Worm (Caenorhabditis elegans) whole organism, L3 larva: ENCODE data around the gene rpl-3.
A peak's percentile ranks its signal among the peaks of the same experiment; 100 is the strongest.

ENCODE experiments used
- R02D3.7 ChIP-seq: fragments of 150-350 bp; optimal IDR thresholded peaks from 2 replicates; lab custom pipeline; 2014; ENCODE audit warnings: missing biosample characterization, missing genetic modification characterization
- ZK546.5 ChIP-seq: sonication (generic microtip); optimal IDR thresholded peaks from 2 replicates; lab custom pipeline; 2017; ENCODE audit warnings: missing biosample characterization, missing genetic modification characterization
- aly-2 ChIP-seq: fragments of 150-350 bp; optimal IDR thresholded peaks from 2 replicates; lab custom pipeline; 2014; ENCODE audit warnings: missing biosample characterization, missing genetic modification characterization
- ama-1 ChIP-seq: fragments of 150-350 bp; optimal IDR thresholded peaks from 2 replicates; lab custom pipeline; 2018
- ceh-16 ChIP-seq: sonication (generic microtip); optimal IDR thresholded peaks from 2 replicates; lab custom pipeline; 2017; ENCODE audit warnings: missing biosample characterization, missing genetic modification characterization
- ceh-82 ChIP-seq: fragments of 150-350 bp; optimal IDR thresholded peaks from 2 replicates; lab custom pipeline; 2014; ENCODE audit warnings: missing biosample characterization, missing genetic modification characterization
- ceh-9 ChIP-seq: sonication (generic microtip); optimal IDR thresholded peaks from 2 replicates; lab custom pipeline; 2018; ENCODE audit warnings: missing biosample characterization, missing genetic modification characterization
- daf-12 ChIP-seq: fragments of 150-350 bp; optimal IDR thresholded peaks from 2 replicates; lab custom pipeline; 2014; ENCODE audit warnings: missing biosample characterization, missing genetic modification reagents, missing genetic modification characterization
- egl-27 ChIP-seq: sonication (generic microtip); optimal IDR thresholded peaks from 4 replicates; lab custom pipeline; 2017; ENCODE audit warnings: missing biosample characterization, missing genetic modification reagents, missing genetic modification characterization
- egl-5 ChIP-seq: fragments of 150-350 bp; optimal IDR thresholded peaks from 2 replicates; lab custom pipeline; 2017; ENCODE audit warnings: missing biosample characterization, missing genetic modification reagents, missing genetic modification characterization, inconsistent platforms
- elt-2 ChIP-seq: sonication (generic microtip); optimal IDR thresholded peaks from 2 replicates; lab custom pipeline; 2016; ENCODE audit warnings: missing genetic modification reagents, mild to moderate bottlenecking, missing genetic modification characterization, missing compliant biosample characterization
- elt-3 ChIP-seq, 3 experiments: fragments of 150-350 bp in 1 of 3; sonication (generic microtip) in 2 of 3; optimal IDR thresholded peaks; 2 replicates in 2 of 3; 4 replicates in 1 of 3; lab custom pipeline; 2014 to 2017; ENCODE audit warnings: missing biosample characterization in 3 of 3, missing genetic modification characterization in 3 of 3
- eor-1 ChIP-seq, 2 experiments: fragments of 150-350 bp; optimal IDR thresholded peaks; 2 replicates each; lab custom pipeline; 2014 to 2018; ENCODE audit warnings: missing biosample characterization in 2 of 2, missing genetic modification characterization in 2 of 2
- fkh-10 ChIP-seq: sonication (generic microtip); optimal IDR thresholded peaks from 2 replicates; lab custom pipeline; 2017; ENCODE audit warnings: missing biosample characterization, missing genetic modification reagents, missing genetic modification characterization
- fkh-2 ChIP-seq: fragments of 150-350 bp; optimal IDR thresholded peaks from 2 replicates; lab custom pipeline; 2014; ENCODE audit warnings: missing biosample characterization, missing genetic modification reagents, missing genetic modification characterization
- fos-1 ChIP-seq: fragments of 150-350 bp; optimal IDR thresholded peaks from 2 replicates; lab custom pipeline; 2014; ENCODE audit warnings: missing biosample characterization, missing genetic modification characterization
- hmg-11 ChIP-seq: sonication (generic microtip); optimal IDR thresholded peaks from 2 replicates; lab custom pipeline; 2016; ENCODE audit warnings: missing genetic modification characterization, missing compliant biosample characterization
- lsy-12 ChIP-seq: sonication (generic microtip); optimal IDR thresholded peaks from 2 replicates; lab custom pipeline; 2016; ENCODE audit warnings: mild to moderate bottlenecking, missing genetic modification characterization, missing compliant biosample characterization
- mdl-1 ChIP-seq: fragments of 150-350 bp; optimal IDR thresholded peaks from 2 replicates; lab custom pipeline; 2014; ENCODE audit warnings: missing biosample characterization, missing genetic modification characterization
- mml-1 ChIP-seq: fragments of 150-350 bp; sonication (generic microtip); optimal IDR thresholded peaks from 3 replicates; lab custom pipeline; 2014; ENCODE audit warnings: missing biosample characterization, missing genetic modification characterization
- nhr-11 ChIP-seq: fragments of 150-350 bp; optimal IDR thresholded peaks from 2 replicates; lab custom pipeline; 2014; ENCODE audit warnings: missing biosample characterization, missing genetic modification characterization
- nhr-12 ChIP-seq: fragments of 150-350 bp; optimal IDR thresholded peaks from 2 replicates; lab custom pipeline; 2014; ENCODE audit warnings: missing biosample characterization, missing genetic modification characterization
- nhr-23 ChIP-seq: fragments of 150-350 bp; optimal IDR thresholded peaks from 2 replicates; lab custom pipeline; 2014; ENCODE audit warnings: missing biosample characterization, missing genetic modification reagents, missing genetic modification characterization
- nhr-237 ChIP-seq: fragments of 150-350 bp; optimal IDR thresholded peaks from 2 replicates; lab custom pipeline; 2014; ENCODE audit warnings: missing biosample characterization, missing genetic modification characterization
- nhr-25 ChIP-seq: sonication (generic microtip); optimal IDR thresholded peaks from 2 replicates; lab custom pipeline; 2017; ENCODE audit warnings: missing biosample characterization, missing genetic modification characterization
- nhr-28 ChIP-seq: fragments of 150-350 bp; optimal IDR thresholded peaks from 2 replicates; lab custom pipeline; 2014; ENCODE audit warnings: missing biosample characterization, missing genetic modification characterization
- nhr-43 ChIP-seq: sonication (generic microtip); optimal IDR thresholded peaks from 2 replicates; lab custom pipeline; 2016; ENCODE audit warnings: mild to moderate bottlenecking, missing genetic modification characterization, missing compliant biosample characterization; ENCODE audit not compliant: poor library complexity, severe bottlenecking
- nhr-76 ChIP-seq: fragments of 150-350 bp; sonication (generic microtip); optimal IDR thresholded peaks from 5 replicates; lab custom pipeline; 2014; ENCODE audit warnings: missing biosample characterization, missing genetic modification characterization
- pha-4 ChIP-seq: fragments of 150-350 bp; optimal IDR thresholded peaks from 2 replicates; lab custom pipeline; 2014; ENCODE audit warnings: missing biosample characterization, missing genetic modification reagents, missing genetic modification characterization
- pqm-1 ChIP-seq: fragments of 150-350 bp; optimal IDR thresholded peaks from 2 replicates; lab custom pipeline; 2017; ENCODE audit warnings: missing biosample characterization, missing genetic modification characterization, inconsistent platforms
- sea-2 ChIP-seq: fragments of 150-350 bp; sonication (generic microtip); optimal IDR thresholded peaks from 4 replicates; lab custom pipeline; 2014; ENCODE audit warnings: missing biosample characterization, missing genetic modification reagents, missing genetic modification characterization
- skn-1 ChIP-seq: fragments of 150-350 bp; optimal IDR thresholded peaks from 2 replicates; lab custom pipeline; 2014; ENCODE audit warnings: missing biosample characterization, missing genetic modification characterization
- snpc-4 ChIP-seq: fragments of 150-350 bp; optimal IDR thresholded peaks from 2 replicates; lab custom pipeline; 2014; ENCODE audit warnings: missing biosample characterization, missing genetic modification characterization
- tbx-2 ChIP-seq: sonication (generic microtip); optimal IDR thresholded peaks from 2 replicates; lab custom pipeline; 2016; ENCODE audit warnings: mild to moderate bottlenecking, missing genetic modification characterization, missing compliant biosample characterization
- unc-39 ChIP-seq: sonication (generic microtip); optimal IDR thresholded peaks from 4 replicates; lab custom pipeline; 2017; ENCODE audit warnings: missing biosample characterization, missing genetic modification characterization
- unc-62 ChIP-seq: fragments of 150-350 bp; sonication (generic microtip); optimal IDR thresholded peaks from 4 replicates; lab custom pipeline; 2014; ENCODE audit warnings: missing biosample characterization, missing genetic modification reagents, missing genetic modification characterization
- zag-1 ChIP-seq: fragments of 150-350 bp; optimal IDR thresholded peaks from 2 replicates; lab custom pipeline; 2014; ENCODE audit warnings: missing biosample characterization, missing genetic modification characterization
- ztf-11 ChIP-seq: fragments of 150-350 bp; optimal IDR thresholded peaks from 2 replicates; lab custom pipeline; 2014; ENCODE audit warnings: missing biosample characterization, missing genetic modification characterization
- ztf-4 ChIP-seq: fragments of 150-350 bp; optimal IDR thresholded peaks from 2 replicates; lab custom pipeline; 2014; ENCODE audit warnings: missing biosample characterization, missing genetic modification characterization

The rpl-3 gene

ce11 chrIII:3871763-3872486 is 4.3 kb downstream of the rpl-3 start:
- TF ChIP-seq elt-3 (tag; optimal IDR thresholded peaks at IDR 0.05; lab: Kevin White, UChicago) (no peak), pqm-1 (tag; lab: Kevin White, UChicago) (peak; percentile 13), elt-2 (peak; percentile 34)

- TF ChIP-seq zag-1 = no peak
- TF ChIP-seq egl-27 = no peak
- TF ChIP-seq sea-2 (GFP tag; lab: Kevin White, UChicago) = no peak
- no peak for TF ChIP-seq elt-2
- no peak for TF ChIP-seq nhr-237 (tag; lab: Kevin White, UChicago)
- TF ChIP-seq fos-1 = no peak
- no peak for TF ChIP-seq R02D3.7 (tag; lab: Kevin White, UChicago)
- no peak for TF ChIP-seq mml-1 (tag; lab: Kevin White, UChicago)
- no peak for TF ChIP-seq fkh-2 (tag; lab: Kevin White, UChicago)
- no peak for TF ChIP-seq skn-1
- TF ChIP-seq mdl-1 (tag; lab: Kevin White, UChicago) = no peak
- TF ChIP-seq fkh-10 = no peak
- TF ChIP-seq nhr-25 = no peak
- TF ChIP-seq eor-1 (tag; optimal IDR thresholded peaks at IDR 0.05; lab: Kevin White, UChicago) = no peak
- TF ChIP-seq ceh-16 = no peak
- no peak for TF ChIP-seq nhr-43 (tag; lab: Kevin White, UChicago)
- TF ChIP-seq elt-3 (tag; optimal IDR thresholded peaks at IDR 0.05; lab: Kevin White, UChicago) = no peak
- TF ChIP-seq nhr-11 (tag; lab: Kevin White, UChicago) = no peak
- TF ChIP-seq, all 47 proteins: peak for 0
These were observed 5.3 kb downstream of the rpl-3 start for ce11 chrIII:3872978-3873377.

- no peak for TF ChIP-seq ztf-4
- no peak for TF ChIP-seq lsy-12 (tag; lab: Kevin White, UChicago)
- TF ChIP-seq nhr-25 = peak; percentile 39
- TF ChIP-seq egl-27 = no peak
- no peak for TF ChIP-seq nhr-12 (tag; lab: Kevin White, UChicago)
- no peak for TF ChIP-seq eor-1 (tag; optimal IDR thresholded peaks at IDR 0.05; lab: Kevin White, UChicago)
- peak; percentile 52 for TF ChIP-seq elt-2
- TF ChIP-seq nhr-23 (tag; lab: Kevin White, UChicago) = no peak
- no peak for TF ChIP-seq unc-62
- no peak for TF ChIP-seq ztf-11 (tag; lab: Kevin White, UChicago)
- peak; percentile 25 for TF ChIP-seq pqm-1 (tag; lab: Kevin White, UChicago)
- peak; percentile 83 for TF ChIP-seq pha-4 (tag; lab: Kevin White, UChicago)
- no peak for TF ChIP-seq nhr-28 (tag; lab: Kevin White, UChicago)
These were observed 5.8 kb downstream of the rpl-3 start for ce11 chrIII:3873424-3873823.

- TF ChIP-seq nhr-25 (peak; percentile 69), ZK546.5 (no peak)
These were observed 6.8 kb downstream of the rpl-3 start for ce11 chrIII:3874492-3874891.

ce11 chrIII:3874895-3875294 is 7.2 kb downstream of the rpl-3 start:
- TF ChIP-seq lsy-12 (tag; lab: Kevin White, UChicago) (no peak), elt-3 (tag; optimal IDR thresholded peaks at IDR 0.05; lab: Kevin White, UChicago) (no peak), elt-2 (peak; percentile 45), pha-4 (tag; lab: Kevin White, UChicago) (peak; percentile 34)

ce11 chrIII:3875608-3876007 is 8.0 kb downstream of the rpl-3 start:
- no peak for TF ChIP-seq hmg-11 (tag; lab: Kevin White, UChicago)
- TF ChIP-seq eor-1 (tag; optimal IDR thresholded peaks at IDR 0.05; lab: Kevin White, UChicago) = no peak
- TF ChIP-seq zag-1 = no peak
- TF ChIP-seq mdl-1 (tag; lab: Kevin White, UChicago) = no peak
- peak; percentile 56 for TF ChIP-seq egl-5 (tag; lab: Kevin White, UChicago)
- no peak for TF ChIP-seq lsy-12 (tag; lab: Kevin White, UChicago)
- TF ChIP-seq nhr-11 (tag; lab: Kevin White, UChicago) = no peak
- TF ChIP-seq pha-4 (tag; lab: Kevin White, UChicago) = peak; percentile 55
- TF ChIP-seq daf-12 (tag; lab: Kevin White, UChicago) = no peak
- TF ChIP-seq fkh-10 = no peak
- TF ChIP-seq ZK546.5 = no peak
- TF ChIP-seq skn-1 = no peak
- TF ChIP-seq mml-1 (tag; lab: Kevin White, UChicago) = no peak
- no peak for TF ChIP-seq egl-27
- no peak for TF ChIP-seq tbx-2 (tag; lab: Kevin White, UChicago)
- TF ChIP-seq ceh-82 = no peak
- TF ChIP-seq fkh-2 (tag; lab: Kevin White, UChicago) = no peak
- no peak for TF ChIP-seq nhr-237 (tag; lab: Kevin White, UChicago)
- no peak for TF ChIP-seq snpc-4
- TF ChIP-seq ztf-4 = no peak
- TF ChIP-seq unc-39 (tag; lab: Kevin White, UChicago) = no peak
- TF ChIP-seq ceh-16 = no peak
- no peak for TF ChIP-seq aly-2
- no peak for TF ChIP-seq ama-1 (lab: Kevin White, UChicago)
- TF ChIP-seq nhr-76 (tag; lab: Kevin White, UChicago) = no peak
- peak; percentile 69 for TF ChIP-seq nhr-25
- no peak for TF ChIP-seq unc-62
- no peak for TF ChIP-seq ceh-9 (tag; lab: Kevin White, UChicago)
- TF ChIP-seq nhr-23 (tag; lab: Kevin White, UChicago) = peak; percentile 43
- no peak for TF ChIP-seq sea-2 (GFP tag; lab: Kevin White, UChicago)
- TF ChIP-seq nhr-43 (tag; lab: Kevin White, UChicago) = peak; percentile 53
